Fruit fly (Drosophila melanogaster) whole organism, embryonic: Measurements from ENCODE around the gene CG31287.
A peak's percentile ranks its signal among the peaks of the same experiment; 100 is the strongest.

Experiments used
- Adf1 ChIP-seq: fragments of 200-800 bp; sonication (Bioruptor generic); IDR thresholded peaks from 2 replicates; pipeline ENCODE4 v1.3.6; 2022; ENCODE audit warnings: missing biosample characterization, missing genetic modification characterization
- CG10462 ChIP-seq: fragments of 200-800 bp; sonication (Bioruptor generic); optimal IDR thresholded peaks from 2 replicates; lab custom pipeline; 2016; ENCODE audit warnings: missing biosample characterization, missing genetic modification characterization
- CG11398 ChIP-seq: fragments of 200-800 bp; sonication (Bioruptor generic); optimal IDR thresholded peaks from 2 replicates; lab custom pipeline; 2016; ENCODE audit warnings: missing biosample characterization, missing genetic modification characterization
- CG12155 ChIP-seq: fragments of 200-800 bp; sonication (Bioruptor generic); optimal IDR thresholded peaks from 3 replicates; lab custom pipeline; 2016; ENCODE audit warnings: missing biosample characterization, missing genetic modification characterization
- CG12299 ChIP-seq: fragments of 200-800 bp; sonication (Bioruptor generic); optimal IDR thresholded peaks from 2 replicates; lab custom pipeline; 2018; ENCODE audit warnings: missing biosample characterization, mild to moderate bottlenecking, missing genetic modification characterization
- CG12391 ChIP-seq: fragments of 200-800 bp; sonication (Bioruptor generic); optimal IDR thresholded peaks from 3 replicates; lab custom pipeline; 2018; ENCODE audit warnings: missing biosample characterization, mild to moderate bottlenecking, missing genetic modification characterization, moderate library complexity
- CG13296 ChIP-seq: fragments of 200-800 bp; sonication (Bioruptor generic); optimal IDR thresholded peaks from 3 replicates; lab custom pipeline; 2018; ENCODE audit warnings: missing biosample characterization, mild to moderate bottlenecking, missing genetic modification characterization
- CG15696 ChIP-seq: fragments of 200-800 bp; sonication (Bioruptor generic); optimal IDR thresholded peaks from 2 replicates; lab custom pipeline; 2019; ENCODE audit warnings: missing biosample characterization, mild to moderate bottlenecking, missing genetic modification characterization, moderate library complexity
- CG16813 ChIP-seq: fragments of 200-800 bp; sonication (Bioruptor generic); IDR thresholded peaks from 3 replicates; pipeline ENCODE4 v1.3.6; 2022; ENCODE audit warnings: missing biosample characterization, missing genetic modification characterization; ENCODE audit not compliant: partially characterized antibody
- CG17328 ChIP-seq: fragments of 200-800 bp; sonication (Bioruptor generic); IDR thresholded peaks from 2 replicates; pipeline ENCODE4 v1.3.6; 2022; ENCODE audit warnings: missing biosample characterization, missing genetic modification characterization
- CG17359 ChIP-seq: fragments of 200-800 bp; sonication (Bioruptor generic); optimal IDR thresholded peaks from 3 replicates; lab custom pipeline; 2018; ENCODE audit warnings: missing biosample characterization, mild to moderate bottlenecking, missing genetic modification characterization, moderate library complexity
- CG1792 ChIP-seq: fragments of 200-800 bp; sonication (Bioruptor generic); optimal IDR thresholded peaks from 2 replicates; lab custom pipeline; 2016; ENCODE audit warnings: missing biosample characterization, missing genetic modification characterization
- CG32532 ChIP-seq: fragments of 200-800 bp; sonication (Bioruptor generic); IDR thresholded peaks from 2 replicates; pipeline ENCODE4 v1.3.6; 2022; ENCODE audit warnings: missing biosample characterization, missing genetic modification characterization
- CG3407 ChIP-seq: fragments of 200-800 bp; sonication (Bioruptor generic); optimal IDR thresholded peaks from 2 replicates; lab custom pipeline; 2018; ENCODE audit warnings: missing biosample characterization, mild to moderate bottlenecking, missing genetic modification characterization
- CG34422 ChIP-seq: fragments of 200-800 bp; sonication (Bioruptor generic); IDR thresholded peaks from 3 replicates; pipeline ENCODE4 v1.3.6; 2022; ENCODE audit warnings: missing biosample characterization, missing genetic modification characterization
- CG6683 ChIP-seq: fragments of 200-800 bp; sonication (Bioruptor generic); optimal IDR thresholded peaks from 2 replicates; lab custom pipeline; 2017; ENCODE audit warnings: missing biosample characterization, mild to moderate bottlenecking, missing genetic modification characterization, missing genetic modification reagents
- CG7357 ChIP-seq: fragments of 200-800 bp; sonication (Bioruptor generic); IDR thresholded peaks from 3 replicates; pipeline ENCODE4 v1.3.6; 2022; ENCODE audit warnings: missing biosample characterization, missing genetic modification characterization
- CG8290 ChIP-seq, 3 experiments: fragments of 200-800 bp; sonication (Bioruptor generic); optimal IDR thresholded peaks; 2 replicates each; lab custom pipeline; 2016 to 2019; ENCODE audit warnings: missing biosample characterization in 3 of 3, missing genetic modification characterization in 3 of 3, mild to moderate bottlenecking in 2 of 3, moderate library complexity in 1 of 3
- CG8359 ChIP-seq: fragments of 200-800 bp; sonication (Bioruptor generic); optimal IDR thresholded peaks from 2 replicates; lab custom pipeline; 2017; ENCODE audit warnings: missing biosample characterization, mild to moderate bottlenecking, missing genetic modification characterization, borderline replicate concordance
- CG9727 ChIP-seq: fragments of 200-800 bp; sonication (Bioruptor generic); optimal IDR thresholded peaks from 3 replicates; lab custom pipeline; 2017; ENCODE audit warnings: missing biosample characterization, mild to moderate bottlenecking, missing genetic modification characterization
- CG9876 ChIP-seq: fragments of 200-800 bp; sonication (Bioruptor generic); optimal IDR thresholded peaks from 2 replicates; lab custom pipeline; 2016; ENCODE audit warnings: missing biosample characterization, missing genetic modification characterization
- E2f1 ChIP-seq: fragments of 200-800 bp; sonication (Bioruptor generic); IDR thresholded peaks from 2 replicates; pipeline ENCODE4 v1.3.6; 2022; ENCODE audit warnings: missing biosample characterization, missing genetic modification characterization
- Hey ChIP-seq: fragments of 200-800 bp; sonication (Bioruptor generic); optimal IDR thresholded peaks from 3 replicates; lab custom pipeline; 2018; ENCODE audit warnings: missing biosample characterization, mild to moderate bottlenecking, missing genetic modification characterization
- Optix ChIP-seq: fragments of 200-800 bp; sonication (Bioruptor generic); IDR thresholded peaks from 3 replicates; pipeline ENCODE4 v1.3.6; 2022; ENCODE audit warnings: missing biosample characterization, missing genetic modification characterization
- Six4 ChIP-seq: fragments of 200-800 bp; sonication (Bioruptor generic); optimal IDR thresholded peaks from 2 replicates; lab custom pipeline; 2016; ENCODE audit warnings: missing biosample characterization, missing genetic modification characterization
- TFAM ChIP-seq: fragments of 200-800 bp; sonication (Bioruptor generic); optimal IDR thresholded peaks from 2 replicates; lab custom pipeline; 2017; ENCODE audit warnings: missing biosample characterization, missing genetic modification characterization, inconsistent platforms
- Tbp ChIP-seq: fragments of >200 bp; optimal IDR thresholded peaks from 2 replicates; lab custom pipeline; 2018; ENCODE audit warnings: missing biosample characterization, missing genetic modification characterization
- Trl ChIP-seq, 3 experiments: fragments of >200 bp in 2 of 3; fragments of 200-800 bp in 1 of 3; sonication (Bioruptor generic) in 1 of 3; optimal IDR thresholded peaks; 2 replicates in 1 of 3; 3 replicates in 2 of 3; lab custom pipeline; 2016 to 2017; ENCODE audit warnings: missing biosample characterization in 1 of 3, missing genetic modification characterization in 1 of 3
- al ChIP-seq: fragments of 200-800 bp; sonication (Bioruptor generic); IDR thresholded peaks from 2 replicates; pipeline ENCODE4 v1.3.6; 2022; ENCODE audit warnings: missing biosample characterization, missing genetic modification characterization
- bab2 ChIP-seq: fragments of 200-800 bp; sonication (Bioruptor generic); optimal IDR thresholded peaks from 2 replicates; lab custom pipeline; 2016; ENCODE audit warnings: missing biosample characterization, missing genetic modification characterization
- bbx ChIP-seq: fragments of 200-800 bp; sonication (Bioruptor generic); IDR thresholded peaks from 2 replicates; pipeline ENCODE4 v1.3.6; 2022; ENCODE audit warnings: missing biosample characterization, missing genetic modification characterization; ENCODE audit not compliant: partially characterized antibody
- bcd ChIP-seq: fragments of 200-800 bp; sonication (Bioruptor generic); optimal IDR thresholded peaks from 2 replicates; lab custom pipeline; 2017; ENCODE audit warnings: missing biosample characterization, mild to moderate bottlenecking, missing genetic modification characterization
- da ChIP-seq: fragments of 200-800 bp; sonication (Bioruptor generic); optimal IDR thresholded peaks from 2 replicates; lab custom pipeline; 2016; ENCODE audit warnings: missing biosample characterization, missing genetic modification characterization
- dpn ChIP-seq, 2 experiments: fragments of 200-800 bp; sonication (Bioruptor generic); optimal IDR thresholded peaks; 3 replicates each; lab custom pipeline; 2016; ENCODE audit warnings: missing biosample characterization in 2 of 2, missing genetic modification characterization in 2 of 2
- gce ChIP-seq: fragments of 200-800 bp; sonication (Bioruptor generic); IDR thresholded peaks from 3 replicates; pipeline ENCODE4 v1.3.6; 2022; ENCODE audit warnings: missing biosample characterization, missing genetic modification characterization
- ham ChIP-seq: fragments of 200-800 bp; sonication (Bioruptor generic); IDR thresholded peaks from 2 replicates; pipeline ENCODE4 v1.3.6; 2022; ENCODE audit warnings: missing biosample characterization, missing genetic modification characterization
- hth ChIP-seq: fragments of >200 bp; optimal IDR thresholded peaks from 2 replicates; lab custom pipeline; 2017; ENCODE audit warnings: inconsistent platforms
- insv ChIP-seq, 2 experiments: fragments of 200-800 bp; sonication (Bioruptor generic); optimal IDR thresholded peaks; 3 replicates each; lab custom pipeline; 2016 to 2018; ENCODE audit warnings: missing biosample characterization in 2 of 2, missing genetic modification characterization in 2 of 2
- jigr1 ChIP-seq: fragments of 200-800 bp; sonication (Bioruptor generic); IDR thresholded peaks from 3 replicates; pipeline ENCODE4 v1.3.6; 2022; ENCODE audit warnings: missing biosample characterization, missing genetic modification characterization
- ken ChIP-seq: fragments of 200-800 bp; sonication (Bioruptor generic); IDR thresholded peaks from 3 replicates; pipeline ENCODE4 v1.3.6; 2022; ENCODE audit warnings: missing biosample characterization, missing genetic modification characterization
- peb ChIP-seq: fragments of 200-800 bp; sonication (Bioruptor generic); IDR thresholded peaks from 2 replicates; pipeline ENCODE4 v1.3.6; 2022; ENCODE audit warnings: missing biosample characterization, missing genetic modification characterization
- psq ChIP-seq: fragments of 200-800 bp; sonication (Bioruptor generic); optimal IDR thresholded peaks from 2 replicates; lab custom pipeline; 2017; ENCODE audit warnings: missing biosample characterization, missing genetic modification characterization
- row ChIP-seq: fragments of 200-800 bp; sonication (Bioruptor generic); IDR thresholded peaks from 3 replicates; pipeline ENCODE4 v1.3.6; 2022; ENCODE audit warnings: missing biosample characterization, missing genetic modification characterization
- run ChIP-seq: fragments of 200-800 bp; sonication (Bioruptor generic); optimal IDR thresholded peaks from 3 replicates; lab custom pipeline; 2018; ENCODE audit warnings: missing biosample characterization, mild to moderate bottlenecking, missing genetic modification characterization
- scrt ChIP-seq: fragments of 200-800 bp; sonication (Bioruptor generic); optimal IDR thresholded peaks from 2 replicates; lab custom pipeline; 2018; ENCODE audit warnings: missing biosample characterization, mild to moderate bottlenecking, missing genetic modification characterization, moderate library complexity
- sens-2 ChIP-seq: fragments of 200-800 bp; sonication (Bioruptor generic); IDR thresholded peaks from 2 replicates; pipeline ENCODE4 v1.3.6; 2022; ENCODE audit warnings: missing biosample characterization, missing genetic modification characterization
- sisA ChIP-seq: fragments of 200-800 bp; sonication (Bioruptor generic); IDR thresholded peaks from 2 replicates; pipeline ENCODE4 v1.3.6; 2022; ENCODE audit warnings: missing biosample characterization, missing genetic modification characterization
- tap ChIP-seq: fragments of 200-800 bp; optimal IDR thresholded peaks from 3 replicates; lab custom pipeline; 2019; ENCODE audit warnings: missing biosample characterization, mild to moderate bottlenecking, missing genetic modification characterization, moderate library complexity
- trh ChIP-seq: fragments of 200-800 bp; sonication (Bioruptor generic); optimal IDR thresholded peaks from 2 replicates; lab custom pipeline; 2016; ENCODE audit warnings: missing biosample characterization, missing genetic modification characterization

The CG31287 gene

dm6 chr3R:16186791-16187681 lies 16.1 kb upstream of the CG31287 start, which contains the start of gene sra (continued):
- TF ChIP-seq trh (GFP tag; lab: Kevin White, UChicago): no peak
- peak; percentile 32 for TF ChIP-seq scrt (GFP tag; lab: Kevin White, UChicago)
- TF ChIP-seq run: no peak
- TF ChIP-seq sens-2 (GFP tag; lab: Robert Waterston, UW): no peak
- no peak for TF ChIP-seq sisA
- peak; percentile 36 for TF ChIP-seq CG12299 (tag; lab: Kevin White, UChicago)
- no peak for TF ChIP-seq CG9876
- no peak for TF ChIP-seq jigr1 (GFP tag; lab: Robert Waterston, UW)
- TF ChIP-seq CG32532: peak; percentile 59
- no peak for TF ChIP-seq TFAM
- peak; percentile 96 for TF ChIP-seq CG16813 (GFP tag; lab: Robert Waterston, UW)
- TF ChIP-seq CG9727 (GFP tag; lab: Kevin White, UChicago): peak; percentile 39
- TF ChIP-seq bab2 (GFP tag; lab: Kevin White, UChicago): no peak
- TF ChIP-seq CG12155 (GFP tag; lab: Kevin White, UChicago): no peak
- no peak for TF ChIP-seq ham (GFP tag; lab: Robert Waterston, UW)
- TF ChIP-seq hth: no peak
- TF ChIP-seq E2f1 (GFP tag; lab: Robert Waterston, UW): no peak
- peak; percentile 1 for TF ChIP-seq bcd (GFP tag; lab: Kevin White, UChicago)
- no peak for TF ChIP-seq insv (GFP tag; optimal IDR thresholded peaks at IDR 0.05; lab: Kevin White, UChicago)
- peak; percentile 3 for TF ChIP-seq CG8290 (GFP tag; optimal IDR thresholded peaks at IDR 0.05; lab: Kevin White, UChicago)
- peak in 1 of 2 experiments; percentile 80 for TF ChIP-seq CG8290 (tag; optimal IDR thresholded peaks at IDR 0.05; lab: Kevin White, UChicago)
- no peak for TF ChIP-seq Hey (tag; lab: Kevin White, UChicago)
- no peak for TF ChIP-seq Six4
- no peak for TF ChIP-seq CG15696 (tag; lab: Kevin White, UChicago)
- peak; percentile 24 for TF ChIP-seq CG17359
- no peak for TF ChIP-seq gce (GFP tag; lab: Robert Waterston, UW)
- TF ChIP-seq CG10462 (GFP tag; lab: Kevin White, UChicago): no peak
- TF ChIP-seq CG17328 (GFP tag; lab: Robert Waterston, UW): 0 out of 2 replicates have a peak, but pooled peaks have one; percentile 40
- TF ChIP-seq Optix (GFP tag; lab: Robert Waterston, UW): no peak
- TF ChIP-seq CG11398 (GFP tag; lab: Kevin White, UChicago): peak; percentile 36
- TF ChIP-seq al (GFP tag; lab: Robert Waterston, UW): no peak; the same call in 1 of the 2 replicates
- TF ChIP-seq Trl (optimal IDR thresholded peaks at IDR 0.05; lab: Kevin White, UChicago): no peak
- TF ChIP-seq Trl (GFP tag; optimal IDR thresholded peaks at IDR 0.05; lab: Kevin White, UChicago): peak; percentile 49
- no peak for TF ChIP-seq da
- TF ChIP-seq Adf1 (GFP tag; lab: Robert Waterston, UW): peak; percentile 59; the same call in 1 of the 2 replicates
- TF ChIP-seq tap (tag; lab: Kevin White, UChicago): no peak
- no peak for TF ChIP-seq psq (GFP tag; lab: Kevin White, UChicago)
- TF ChIP-seq CG1792: no peak
- peak; percentile 38; the same call in 2 of the 3 replicates for TF ChIP-seq row (GFP tag; lab: Robert Waterston, UW)
- TF ChIP-seq ken (GFP tag; lab: Robert Waterston, UW): no peak
- peak; percentile 43 to 44 for TF ChIP-seq dpn (GFP tag; optimal IDR thresholded peaks at IDR 0.05; lab: Kevin White, UChicago)
- no peak for TF ChIP-seq CG3407 (GFP tag; lab: Kevin White, UChicago)
- TF ChIP-seq CG34422 (GFP tag; lab: Robert Waterston, UW): peak; percentile 75; the same call in 1 of the 3 replicates
- peak; percentile 20 for TF ChIP-seq CG12391 (tag; lab: Kevin White, UChicago)
- TF ChIP-seq CG6683 (GFP tag; lab: Kevin White, UChicago): no peak
- TF ChIP-seq peb (GFP tag; lab: Robert Waterston, UW): no peak
- TF ChIP-seq CG8359 (GFP tag; lab: Kevin White, UChicago): no peak
- TF ChIP-seq Tbp (GFP tag; lab: Kevin White, UChicago): no peak
- TF ChIP-seq CG13296 (GFP tag; lab: Kevin White, UChicago): peak; percentile 1
- 0 out of 3 replicates have a peak, but pooled peaks have one; percentile 5 for TF ChIP-seq CG7357 (GFP tag; lab: Robert Waterston, UW)
- TF ChIP-seq bbx (GFP tag; lab: Robert Waterston, UW): peak; percentile 98
